Worm (Caenorhabditis elegans): Measurements from ENCODE around the gene srh-98.

DNA sequence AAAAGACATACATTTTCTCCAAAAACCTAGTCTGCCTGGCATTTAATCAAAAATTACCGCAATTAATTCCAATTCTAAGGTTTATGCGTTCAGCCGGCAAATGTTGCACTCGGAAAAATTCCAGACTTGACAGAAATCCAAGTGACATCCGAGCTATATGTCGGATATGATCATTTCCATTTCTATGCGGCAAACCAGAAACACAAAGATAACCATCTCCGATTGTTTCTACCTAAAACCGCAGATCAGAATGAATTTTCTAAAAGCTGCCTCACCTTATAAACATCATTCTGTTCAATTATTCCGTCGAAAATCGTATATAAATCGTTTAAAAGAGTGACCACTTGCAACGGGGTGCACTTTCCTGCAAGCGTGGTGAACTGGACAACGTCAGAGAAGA, 13.6 kb upstream of the srh-98 start:
- no peak for TF ChIP-seq fkh-10 (GFP tag; optimal IDR thresholded peaks at IDR 0.05)
- TF ChIP-seq unc-39 (tag; optimal IDR thresholded peaks at IDR 0.05) = no peak
- TF ChIP-seq jun-1 (tag; optimal IDR thresholded peaks at IDR 0.05) = no peak
- TF ChIP-seq nhr-237 (tag; optimal IDR thresholded peaks at IDR 0.05) = no peak
- TF ChIP-seq ztf-4 (tag; optimal IDR thresholded peaks at IDR 0.05) = no peak
- no peak for TF ChIP-seq snpc-4 (tag; optimal IDR thresholded peaks at IDR 0.05)
- TF ChIP-seq nfya-1 (tag; optimal IDR thresholded peaks at IDR 0.05; ENCODE audit: insufficient read depth) = no peak
- TF ChIP-seq ceh-28 (tag; optimal IDR thresholded peaks at IDR 0.05) = no peak
- no peak for TF ChIP-seq nhr-77 (tag; optimal IDR thresholded peaks at IDR 0.05)
- no peak for TF ChIP-seq R02D3.7 (tag; optimal IDR thresholded peaks at IDR 0.05)
- TF ChIP-seq pha-4 (tag; optimal IDR thresholded peaks at IDR 0.05) = no peak
- no peak for TF ChIP-seq lsy-12 (tag; optimal IDR thresholded peaks at IDR 0.05)
- no peak for TF ChIP-seq elt-3 (tag; optimal IDR thresholded peaks at IDR 0.05)
- TF ChIP-seq tbx-2 (tag; optimal IDR thresholded peaks at IDR 0.05) = no peak

Data from whole organism, L3 larva.